Worm (Caenorhabditis elegans) whole organism, midembryonic: ENCODE data around the gene F44D12.2.

Experiments used
- T22C8.4 ChIP-seq: fragments of 200-800 bp; sonication (Bioruptor generic); IDR thresholded peaks from 2 replicates; pipeline ENCODE4 v1.3.6; 2022; ENCODE audit warnings: missing genetic modification characterization, missing compliant biosample characterization
- cog-1 ChIP-seq: sonication (generic microtip); optimal IDR thresholded peaks from 2 replicates; lab custom pipeline; 2016; ENCODE audit warnings: missing genetic modification characterization, missing compliant biosample characterization
- flt-1 ChIP-seq: fragments of 200-800 bp; sonication (Bioruptor generic); IDR thresholded peaks from 2 replicates; pipeline ENCODE4 v1.3.6; 2022; ENCODE audit warnings: missing genetic modification characterization, missing compliant biosample characterization
- klf-2 ChIP-seq: fragments of 200-800 bp; sonication (Bioruptor generic); conservative IDR thresholded peaks from 2 replicates; pipeline ENCODE4 v1.3.6; 2022; ENCODE audit warnings: missing genetic modification reagents, missing genetic modification characterization, missing compliant biosample characterization
- med-1 ChIP-seq: sonication (generic microtip); optimal IDR thresholded peaks from 2 replicates; lab custom pipeline; 2017; ENCODE audit warnings: missing genetic modification characterization, mild to moderate bottlenecking, missing compliant biosample characterization, antibody characterized with exemption, missing genetic modification reagents; ENCODE audit not compliant: insufficient read depth
- ref-1 ChIP-seq: fragments of 200-800 bp; sonication (Bioruptor generic); conservative IDR thresholded peaks from 2 replicates; pipeline ENCODE4 v1.3.6; 2022; ENCODE audit warnings: missing genetic modification reagents, missing genetic modification characterization, missing compliant biosample characterization
- tab-1 ChIP-seq: fragments of 200-800 bp; sonication (Bioruptor generic); IDR thresholded peaks from 2 replicates; pipeline ENCODE4 v1.3.6; 2022; ENCODE audit warnings: missing genetic modification characterization, missing compliant biosample characterization
- ztf-23 ChIP-seq: fragments of 200-800 bp; sonication (Bioruptor generic); IDR thresholded peaks from 2 replicates; pipeline ENCODE4 v1.3.6; 2022; ENCODE audit warnings: missing genetic modification reagents, missing genetic modification characterization, missing compliant biosample characterization
- ztf-29 ChIP-seq: fragments of 200-800 bp; sonication (Bioruptor generic); IDR thresholded peaks from 2 replicates; pipeline ENCODE4 v1.3.6; 2022; ENCODE audit warnings: missing genetic modification reagents, missing genetic modification characterization, missing compliant biosample characterization

ce11 chrIV:9993403-9994132 is 24.0 kb downstream of the F44D12.2 start:
- TF ChIP-seq cog-1 (tag; lab: Kevin White, UChicago) (no peak), T22C8.4 (GFP tag; lab: Robert Waterston, UW) (no peak), flt-1 (GFP tag; lab: Robert Waterston, UW) (no peak), klf-2 (no peak), tab-1 (no peak), ref-1 (GFP tag; lab: Robert Waterston, UW) (no peak), ztf-29 (GFP tag; lab: Robert Waterston, UW) (no peak), med-1 (GFP tag; lab: Kevin White, UChicago) (no peak), ztf-23 (GFP tag; lab: Robert Waterston, UW) (no peak)
